Fruit fly (Drosophila melanogaster): ENCODE data around the gene Prx1.
A peak's percentile ranks its signal among the peaks of the same experiment; 100 is the strongest.

Prx1 gene

dm6 chr3L:15243484-15243883, 35.8 kb downstream of the Prx1 start:
- no peak for TF ChIP-seq noc (tag; optimal IDR thresholded peaks at IDR 0.05)

- TF ChIP-seq noc (tag; optimal IDR thresholded peaks at IDR 0.05): no peak
These were observed 38.1 kb downstream of the Prx1 start for dm6 chr3L:15245698-15246097.

dm6 chr3L:15246353-15246752, 38.7 kb downstream of the Prx1 start:
- TF ChIP-seq noc (tag; optimal IDR thresholded peaks at IDR 0.05): no peak

- no peak for TF ChIP-seq noc (tag; optimal IDR thresholded peaks at IDR 0.05)
These were observed 39.8 kb downstream of the Prx1 start for dm6 chr3L:15247450-15247849.

- TF ChIP-seq noc (tag; optimal IDR thresholded peaks at IDR 0.05): no peak
These were observed 41.1 kb downstream of the Prx1 start for dm6 chr3L:15248707-15249106.

- no peak for TF ChIP-seq noc (tag; optimal IDR thresholded peaks at IDR 0.05)
These were observed 42.1 kb downstream of the Prx1 start for dm6 chr3L:15249729-15250128.

dm6 chr3L:15251759-15252322, 44.2 kb downstream of the Prx1 start:
- TF ChIP-seq noc (tag; optimal IDR thresholded peaks at IDR 0.05): no peak

- TF ChIP-seq noc (tag; optimal IDR thresholded peaks at IDR 0.05): no peak
These were observed 44.9 kb downstream of the Prx1 start for dm6 chr3L:15252562-15252961.

dm6 chr3L:15253606-15254054, 46.0 kb downstream of the Prx1 start:
- TF ChIP-seq noc (tag; optimal IDR thresholded peaks at IDR 0.05): no peak

dm6 chr3L:15254118-15254517, 46.5 kb downstream of the Prx1 start:
- TF ChIP-seq noc (tag; optimal IDR thresholded peaks at IDR 0.05): peak; percentile 8

dm6 chr3L:15257154-15257553, 49.5 kb downstream of the Prx1 start:
- TF ChIP-seq noc (tag; optimal IDR thresholded peaks at IDR 0.05): no peak
